Worm (Caenorhabditis elegans) whole organism, L3 larva: Measurements from ENCODE around the gene C44H9.6.
A peak's percentile ranks its signal among the peaks of the same experiment; 100 is the strongest.

ENCODE experiments used
- R02D3.7 ChIP-seq: fragments of 150-350 bp; optimal IDR thresholded peaks from 2 replicates; lab custom pipeline; 2014; ENCODE audit warnings: missing biosample characterization, missing genetic modification characterization
- ZK546.5 ChIP-seq: sonication (generic microtip); optimal IDR thresholded peaks from 2 replicates; lab custom pipeline; 2017; ENCODE audit warnings: missing biosample characterization, missing genetic modification characterization
- aly-2 ChIP-seq: fragments of 150-350 bp; optimal IDR thresholded peaks from 2 replicates; lab custom pipeline; 2014; ENCODE audit warnings: missing biosample characterization, missing genetic modification characterization
- ama-1 ChIP-seq: fragments of 150-350 bp; optimal IDR thresholded peaks from 2 replicates; lab custom pipeline; 2018
- ceh-16 ChIP-seq: sonication (generic microtip); optimal IDR thresholded peaks from 2 replicates; lab custom pipeline; 2017; ENCODE audit warnings: missing biosample characterization, missing genetic modification characterization
- ceh-82 ChIP-seq: fragments of 150-350 bp; optimal IDR thresholded peaks from 2 replicates; lab custom pipeline; 2014; ENCODE audit warnings: missing biosample characterization, missing genetic modification characterization
- ceh-9 ChIP-seq: sonication (generic microtip); optimal IDR thresholded peaks from 2 replicates; lab custom pipeline; 2018; ENCODE audit warnings: missing biosample characterization, missing genetic modification characterization
- daf-12 ChIP-seq: fragments of 150-350 bp; optimal IDR thresholded peaks from 2 replicates; lab custom pipeline; 2014; ENCODE audit warnings: missing biosample characterization, missing genetic modification reagents, missing genetic modification characterization
- egl-27 ChIP-seq: sonication (generic microtip); optimal IDR thresholded peaks from 4 replicates; lab custom pipeline; 2017; ENCODE audit warnings: missing biosample characterization, missing genetic modification reagents, missing genetic modification characterization
- elt-1 ChIP-seq: fragments of 150-350 bp; optimal IDR thresholded peaks from 2 replicates; lab custom pipeline; 2014; ENCODE audit warnings: missing biosample characterization, missing genetic modification characterization
- elt-2 ChIP-seq: sonication (generic microtip); optimal IDR thresholded peaks from 2 replicates; lab custom pipeline; 2016; ENCODE audit warnings: missing genetic modification reagents, mild to moderate bottlenecking, missing genetic modification characterization, missing compliant biosample characterization
- elt-3 ChIP-seq, 3 experiments: fragments of 150-350 bp in 1 of 3; sonication (generic microtip) in 2 of 3; optimal IDR thresholded peaks; 2 replicates in 2 of 3; 4 replicates in 1 of 3; lab custom pipeline; 2014 to 2017; ENCODE audit warnings: missing biosample characterization in 3 of 3, missing genetic modification characterization in 3 of 3
- fkh-10 ChIP-seq: sonication (generic microtip); optimal IDR thresholded peaks from 2 replicates; lab custom pipeline; 2017; ENCODE audit warnings: missing biosample characterization, missing genetic modification reagents, missing genetic modification characterization
- fos-1 ChIP-seq: fragments of 150-350 bp; optimal IDR thresholded peaks from 2 replicates; lab custom pipeline; 2014; ENCODE audit warnings: missing biosample characterization, missing genetic modification characterization
- hmg-11 ChIP-seq: sonication (generic microtip); optimal IDR thresholded peaks from 2 replicates; lab custom pipeline; 2016; ENCODE audit warnings: missing genetic modification characterization, missing compliant biosample characterization
- jun-1 ChIP-seq: fragments of 150-350 bp; optimal IDR thresholded peaks from 2 replicates; lab custom pipeline; 2014; ENCODE audit warnings: missing biosample characterization, missing genetic modification reagents, missing genetic modification characterization
- lin-15B ChIP-seq: fragments of 150-350 bp; optimal IDR thresholded peaks from 2 replicates; lab custom pipeline; 2014; ENCODE audit warnings: missing biosample characterization, missing genetic modification characterization
- lin-39 ChIP-seq: fragments of 150-350 bp; optimal IDR thresholded peaks from 2 replicates; lab custom pipeline; 2018; ENCODE audit warnings: missing biosample characterization, missing genetic modification reagents, missing genetic modification characterization
- mdl-1 ChIP-seq: fragments of 150-350 bp; optimal IDR thresholded peaks from 2 replicates; lab custom pipeline; 2014; ENCODE audit warnings: missing biosample characterization, missing genetic modification characterization
- mml-1 ChIP-seq: fragments of 150-350 bp; sonication (generic microtip); optimal IDR thresholded peaks from 3 replicates; lab custom pipeline; 2014; ENCODE audit warnings: missing biosample characterization, missing genetic modification characterization
- nfya-1 ChIP-seq: sonication (generic microtip); optimal IDR thresholded peaks from 2 replicates; lab custom pipeline; 2017; ENCODE audit warnings: missing genetic modification characterization, mild to moderate bottlenecking, missing compliant biosample characterization, antibody characterized with exemption, moderate library complexity; ENCODE audit not compliant: insufficient read depth
- nhr-11 ChIP-seq: fragments of 150-350 bp; optimal IDR thresholded peaks from 2 replicates; lab custom pipeline; 2014; ENCODE audit warnings: missing biosample characterization, missing genetic modification characterization
- nhr-12 ChIP-seq: fragments of 150-350 bp; optimal IDR thresholded peaks from 2 replicates; lab custom pipeline; 2014; ENCODE audit warnings: missing biosample characterization, missing genetic modification characterization
- nhr-237 ChIP-seq: fragments of 150-350 bp; optimal IDR thresholded peaks from 2 replicates; lab custom pipeline; 2014; ENCODE audit warnings: missing biosample characterization, missing genetic modification characterization
- nhr-25 ChIP-seq: sonication (generic microtip); optimal IDR thresholded peaks from 2 replicates; lab custom pipeline; 2017; ENCODE audit warnings: missing biosample characterization, missing genetic modification characterization
- nhr-28 ChIP-seq: fragments of 150-350 bp; optimal IDR thresholded peaks from 2 replicates; lab custom pipeline; 2014; ENCODE audit warnings: missing biosample characterization, missing genetic modification characterization
- nhr-43 ChIP-seq: sonication (generic microtip); optimal IDR thresholded peaks from 2 replicates; lab custom pipeline; 2016; ENCODE audit warnings: mild to moderate bottlenecking, missing genetic modification characterization, missing compliant biosample characterization; ENCODE audit not compliant: poor library complexity, severe bottlenecking
- nhr-67 ChIP-seq: fragments of 150-350 bp; optimal IDR thresholded peaks from 2 replicates; lab custom pipeline; 2014; ENCODE audit warnings: missing biosample characterization, missing genetic modification characterization
- pqm-1 ChIP-seq: fragments of 150-350 bp; optimal IDR thresholded peaks from 2 replicates; lab custom pipeline; 2017; ENCODE audit warnings: missing biosample characterization, missing genetic modification characterization, inconsistent platforms
- sea-2 ChIP-seq: fragments of 150-350 bp; sonication (generic microtip); optimal IDR thresholded peaks from 4 replicates; lab custom pipeline; 2014; ENCODE audit warnings: missing biosample characterization, missing genetic modification reagents, missing genetic modification characterization
- skn-1 ChIP-seq: fragments of 150-350 bp; optimal IDR thresholded peaks from 2 replicates; lab custom pipeline; 2014; ENCODE audit warnings: missing biosample characterization, missing genetic modification characterization
- snpc-4 ChIP-seq: fragments of 150-350 bp; optimal IDR thresholded peaks from 2 replicates; lab custom pipeline; 2014; ENCODE audit warnings: missing biosample characterization, missing genetic modification characterization
- unc-39 ChIP-seq: sonication (generic microtip); optimal IDR thresholded peaks from 4 replicates; lab custom pipeline; 2017; ENCODE audit warnings: missing biosample characterization, missing genetic modification characterization
- ztf-4 ChIP-seq: fragments of 150-350 bp; optimal IDR thresholded peaks from 2 replicates; lab custom pipeline; 2014; ENCODE audit warnings: missing biosample characterization, missing genetic modification characterization

The C44H9.6 gene

ce11 chrV:12835388-12835787 lies 9.8 kb downstream of the C44H9.6 start, which contains the start of gene C44H9.4:
C44H9.4 (plus strand) TSS chrV:12835688.
- no peak for TF ChIP-seq ZK546.5 (tag; lab: Kevin White, UChicago)

- TF ChIP-seq daf-12 (tag; lab: Kevin White, UChicago) = no peak
- no peak for TF ChIP-seq ceh-82 (tag; lab: Kevin White, UChicago)
- no peak for TF ChIP-seq skn-1 (tag; lab: Kevin White, UChicago)
- TF ChIP-seq elt-3 (tag; optimal IDR thresholded peaks at IDR 0.05; lab: Kevin White, UChicago) = no peak
- TF ChIP-seq ceh-9 (tag; lab: Kevin White, UChicago) = no peak
- no peak for TF ChIP-seq nhr-43 (tag; lab: Kevin White, UChicago)
- TF ChIP-seq pqm-1 (tag; lab: Kevin White, UChicago) = peak; percentile 22
- no peak for TF ChIP-seq nhr-12 (tag; lab: Kevin White, UChicago)
- no peak for TF ChIP-seq elt-1 (tag; lab: Kevin White, UChicago)
- TF ChIP-seq ZK546.5 (tag; lab: Kevin White, UChicago) = no peak
- no peak for TF ChIP-seq nhr-28 (tag; lab: Kevin White, UChicago)
- TF ChIP-seq elt-2 = peak; percentile 13
- no peak for TF ChIP-seq ztf-4 (tag; lab: Kevin White, UChicago)
- TF ChIP-seq R02D3.7 (tag; lab: Kevin White, UChicago) = no peak
- no peak for TF ChIP-seq ceh-16 (tag; lab: Kevin White, UChicago)
Measured at ce11 chrV:12827219-12827618, 17.9 kb downstream of the C44H9.6 start, which contains the start of gene ugt-15. ugt-15 (plus strand) TSS chrV:12827519.

- no peak for TF ChIP-seq nhr-25
- no peak for TF ChIP-seq nfya-1 (tag; lab: Kevin White, UChicago)
- peak; percentile 53 for TF ChIP-seq pqm-1 (tag; lab: Kevin White, UChicago)
- TF ChIP-seq egl-27 (tag; lab: Kevin White, UChicago) = no peak
- TF ChIP-seq ama-1 (lab: Kevin White, UChicago) = no peak
- peak; percentile 71 for TF ChIP-seq elt-2
- TF ChIP-seq nhr-67 (tag; lab: Kevin White, UChicago) = no peak
- TF ChIP-seq snpc-4 (tag; lab: Kevin White, UChicago) = no peak
- no peak for TF ChIP-seq hmg-11 (tag; lab: Kevin White, UChicago)
- no peak for TF ChIP-seq aly-2 (tag; lab: Kevin White, UChicago)
- TF ChIP-seq daf-12 (tag; lab: Kevin White, UChicago) = no peak
- TF ChIP-seq unc-39 (tag; lab: Kevin White, UChicago) = no peak
Measured at ce11 chrV:12824777-12825176, 20.4 kb downstream of the C44H9.6 start, which contains the start of gene ugt-16. ugt-16 (plus strand) TSS chrV:12825024.

- TF ChIP-seq R02D3.7 (tag; lab: Kevin White, UChicago) = no peak
- TF ChIP-seq nhr-237 (tag; lab: Kevin White, UChicago) = no peak
- no peak for TF ChIP-seq nhr-43 (tag; lab: Kevin White, UChicago)
- TF ChIP-seq sea-2 (GFP tag; lab: Kevin White, UChicago) = no peak
- TF ChIP-seq ztf-4 (tag; lab: Kevin White, UChicago) = no peak
- TF ChIP-seq jun-1 (tag; lab: Kevin White, UChicago) = peak; percentile 26
- TF ChIP-seq aly-2 (tag; lab: Kevin White, UChicago) = no peak
- TF ChIP-seq elt-2 = peak; percentile 77
- TF ChIP-seq nhr-28 (tag; lab: Kevin White, UChicago) = no peak
- TF ChIP-seq pqm-1 (tag; lab: Kevin White, UChicago) = peak; percentile 89
- no peak for TF ChIP-seq mml-1 (tag; lab: Kevin White, UChicago)
Measured at ce11 chrV:12822065-12822464, 23.1 kb downstream of the C44H9.6 start.

ce11 chrV:12819792-12820453 lies 25.2 kb downstream of the C44H9.6 start, which contains the start of the genes ZC443.4 and ugt-18:
ZC443.4 (minus strand) TSS chrV:12819886.
ugt-18 (plus strand) TSS chrV:12820260.
- TF ChIP-seq jun-1 (tag; lab: Kevin White, UChicago) (peak; percentile 65), ztf-4 (tag; lab: Kevin White, UChicago) (no peak), pqm-1 (tag; lab: Kevin White, UChicago) (peak; percentile 68), elt-2 (peak; percentile 31)

ce11 chrV:12819155-12819554 lies 26.0 kb downstream of the C44H9.6 start:
- TF ChIP-seq nhr-25 (no peak), skn-1 (tag; lab: Kevin White, UChicago) (no peak), nhr-11 (tag; lab: Kevin White, UChicago) (no peak), nfya-1 (tag; lab: Kevin White, UChicago) (peak; percentile 73), lin-39 (tag; lab: Kevin White, UChicago) (peak; percentile 84), hmg-11 (tag; lab: Kevin White, UChicago) (no peak), aly-2 (tag; lab: Kevin White, UChicago) (no peak), fkh-10 (GFP tag; lab: Kevin White, UChicago) (peak; percentile 25), fos-1 (no peak), lin-15B (tag; lab: Kevin White, UChicago) (peak; percentile 21), unc-39 (tag; lab: Kevin White, UChicago) (no peak), mdl-1 (tag; lab: Kevin White, UChicago) (peak; percentile 36), ama-1 (lab: Kevin White, UChicago) (peak; percentile 24)
